Fruit fly (Drosophila melanogaster) whole organism, embryonic: ENCODE data around the gene Fatp1.

Source experiments
- Adf1 ChIP-seq: fragments of 200-800 bp; sonication (Bioruptor generic); IDR thresholded peaks from 2 replicates; pipeline ENCODE4 v1.3.6; 2022; ENCODE audit warnings: missing biosample characterization, missing genetic modification characterization
- Aef1 ChIP-seq: fragments of 200-800 bp; sonication (Bioruptor generic); IDR thresholded peaks from 3 replicates; pipeline ENCODE4 v1.3.6; 2022; ENCODE audit warnings: missing biosample characterization, missing genetic modification characterization
- C15 ChIP-seq: fragments of 200-800 bp; sonication (Bioruptor generic); IDR thresholded peaks from 3 replicates; pipeline ENCODE4 v1.3.6; 2022; ENCODE audit warnings: missing biosample characterization, missing genetic modification characterization
- CG10979 ChIP-seq: fragments of 200-800 bp; sonication (Bioruptor generic); optimal IDR thresholded peaks from 2 replicates; lab custom pipeline; 2018; ENCODE audit warnings: missing biosample characterization, mild to moderate bottlenecking, missing genetic modification characterization, moderate library complexity
- CG13775 ChIP-seq: fragments of 200-800 bp; sonication (Bioruptor generic); optimal IDR thresholded peaks from 3 replicates; lab custom pipeline; 2017; ENCODE audit warnings: missing biosample characterization, mild to moderate bottlenecking, missing genetic modification characterization
- CG1647 ChIP-seq: fragments of 200-800 bp; sonication (Bioruptor generic); optimal IDR thresholded peaks from 3 replicates; lab custom pipeline; 2016; ENCODE audit warnings: missing biosample characterization, missing genetic modification characterization
- CG17359 ChIP-seq: fragments of 200-800 bp; sonication (Bioruptor generic); optimal IDR thresholded peaks from 3 replicates; lab custom pipeline; 2018; ENCODE audit warnings: missing biosample characterization, mild to moderate bottlenecking, missing genetic modification characterization, moderate library complexity
- CG17361 ChIP-seq: fragments of 200-800 bp; sonication (Bioruptor generic); IDR thresholded peaks from 3 replicates; pipeline ENCODE4 v1.3.6; 2022; ENCODE audit warnings: missing biosample characterization, missing genetic modification characterization
- CG17385 ChIP-seq: fragments of 200-800 bp; sonication (Bioruptor generic); optimal IDR thresholded peaks from 3 replicates; lab custom pipeline; 2018; ENCODE audit warnings: missing biosample characterization, mild to moderate bottlenecking, missing genetic modification characterization
- CG17912 ChIP-seq: fragments of 200-800 bp; sonication (Bioruptor generic); optimal IDR thresholded peaks from 2 replicates; lab custom pipeline; 2018; ENCODE audit warnings: missing biosample characterization, mild to moderate bottlenecking, missing genetic modification characterization
- CG34224 ChIP-seq: fragments of 200-800 bp; sonication (Bioruptor generic); IDR thresholded peaks from 3 replicates; pipeline ENCODE4 v1.3.6; 2022; ENCODE audit warnings: missing biosample characterization, missing genetic modification characterization; ENCODE audit not compliant: partially characterized antibody
- CG34376 ChIP-seq: fragments of 200-800 bp; sonication (Bioruptor generic); optimal IDR thresholded peaks from 2 replicates; lab custom pipeline; 2018; ENCODE audit warnings: missing biosample characterization, mild to moderate bottlenecking, missing genetic modification characterization
- CG6175 ChIP-seq: fragments of 200-800 bp; sonication (Bioruptor generic); IDR thresholded peaks from 3 replicates; pipeline ENCODE4 v1.3.6; 2022; ENCODE audit warnings: missing biosample characterization, missing genetic modification characterization
- CG6272 ChIP-seq: fragments of 200-800 bp; sonication (Bioruptor generic); IDR thresholded peaks from 2 replicates; pipeline ENCODE4 v1.3.6; 2022; ENCODE audit warnings: missing biosample characterization, missing genetic modification characterization
- CG7786 ChIP-seq: fragments of 200-800 bp; sonication (Bioruptor generic); optimal IDR thresholded peaks from 2 replicates; lab custom pipeline; 2016; ENCODE audit warnings: missing biosample characterization, missing genetic modification characterization
- CG8359 ChIP-seq: fragments of 200-800 bp; sonication (Bioruptor generic); optimal IDR thresholded peaks from 2 replicates; lab custom pipeline; 2017; ENCODE audit warnings: missing biosample characterization, mild to moderate bottlenecking, missing genetic modification characterization, borderline replicate concordance
- Gsc ChIP-seq: fragments of 200-800 bp; sonication (Bioruptor generic); IDR thresholded peaks from 2 replicates; pipeline ENCODE4 v1.3.6; 2022; ENCODE audit warnings: missing biosample characterization, missing genetic modification characterization
- HLH4C ChIP-seq: fragments of 200-800 bp; sonication (Bioruptor generic); IDR thresholded peaks from 3 replicates; pipeline ENCODE4 v1.3.6; 2022; ENCODE audit warnings: missing biosample characterization, missing genetic modification characterization; ENCODE audit not compliant: partially characterized antibody
- Hey ChIP-seq: fragments of 200-800 bp; sonication (Bioruptor generic); optimal IDR thresholded peaks from 3 replicates; lab custom pipeline; 2018; ENCODE audit warnings: missing biosample characterization, mild to moderate bottlenecking, missing genetic modification characterization
- Lpt ChIP-seq: fragments of >200 bp; optimal IDR thresholded peaks from 2 replicates; lab custom pipeline; 2018; ENCODE audit warnings: missing biosample characterization, missing genetic modification characterization
- Nf-YA ChIP-seq: fragments of 200-800 bp; sonication (Bioruptor generic); IDR thresholded peaks from 2 replicates; pipeline ENCODE4 v1.3.6; 2022; ENCODE audit warnings: missing biosample characterization, missing genetic modification characterization
- Nf-YC ChIP-seq: fragments of 200-800 bp; optimal IDR thresholded peaks from 3 replicates; lab custom pipeline; 2019; ENCODE audit warnings: missing biosample characterization, mild to moderate bottlenecking, missing genetic modification characterization, moderate library complexity
- Scr ChIP-seq: fragments of 200-800 bp; sonication (Bioruptor generic); IDR thresholded peaks from 2 replicates; pipeline ENCODE4 v1.3.6; 2022; ENCODE audit warnings: missing biosample characterization, missing genetic modification characterization; ENCODE audit not compliant: partially characterized antibody
- Sin3A ChIP-seq: fragments of >200 bp; optimal IDR thresholded peaks from 2 replicates; lab custom pipeline; 2018
- Sox100B ChIP-seq: fragments of 200-800 bp; sonication (Bioruptor generic); optimal IDR thresholded peaks from 3 replicates; lab custom pipeline; 2018; ENCODE audit warnings: missing biosample characterization, mild to moderate bottlenecking, missing genetic modification characterization
- Usf ChIP-seq: fragments of 200-800 bp; sonication (Bioruptor generic); optimal IDR thresholded peaks from 2 replicates; lab custom pipeline; 2017; ENCODE audit warnings: missing genotype, missing biosample characterization, missing genetic modification characterization
- Xrp1 ChIP-seq: fragments of 200-800 bp; sonication (Bioruptor generic); IDR thresholded peaks from 2 replicates; pipeline ENCODE4 v1.3.6; 2022; ENCODE audit warnings: missing biosample characterization, missing genetic modification characterization
- az2 ChIP-seq: fragments of 200-800 bp; sonication (Bioruptor generic); optimal IDR thresholded peaks from 3 replicates; lab custom pipeline; 2016; ENCODE audit warnings: missing biosample characterization, missing genetic modification characterization
- bowl ChIP-seq: fragments of 200-800 bp; sonication (Bioruptor generic); IDR thresholded peaks from 2 replicates; pipeline ENCODE4 v1.3.6; 2022; ENCODE audit warnings: missing biosample characterization, missing genetic modification characterization
- da ChIP-seq: fragments of 200-800 bp; sonication (Bioruptor generic); optimal IDR thresholded peaks from 2 replicates; lab custom pipeline; 2016; ENCODE audit warnings: missing biosample characterization, missing genetic modification characterization
- dan ChIP-seq: fragments of 200-800 bp; sonication (Bioruptor generic); IDR thresholded peaks from 2 replicates; pipeline ENCODE4 v1.3.6; 2022; ENCODE audit warnings: missing biosample characterization, missing genetic modification characterization
- dimm ChIP-seq: fragments of 200-800 bp; sonication (Bioruptor generic); IDR thresholded peaks from 2 replicates; pipeline ENCODE4 v1.3.6; 2022; ENCODE audit warnings: missing biosample characterization, missing genetic modification characterization
- disco-r ChIP-seq: fragments of 200-800 bp; sonication (Bioruptor generic); optimal IDR thresholded peaks from 2 replicates; lab custom pipeline; 2016; ENCODE audit warnings: missing biosample characterization, missing genetic modification characterization
- dmrt11E ChIP-seq: fragments of 200-800 bp; sonication (Bioruptor generic); optimal IDR thresholded peaks from 3 replicates; lab custom pipeline; 2018; ENCODE audit warnings: missing biosample characterization, mild to moderate bottlenecking, missing genetic modification characterization, moderate library complexity
- dmrt99B ChIP-seq: fragments of 200-800 bp; sonication (Bioruptor generic); optimal IDR thresholded peaks from 2 replicates; lab custom pipeline; 2018; ENCODE audit warnings: missing biosample characterization, mild to moderate bottlenecking, missing genetic modification characterization, moderate library complexity
- gce ChIP-seq: fragments of 200-800 bp; sonication (Bioruptor generic); IDR thresholded peaks from 3 replicates; pipeline ENCODE4 v1.3.6; 2022; ENCODE audit warnings: missing biosample characterization, missing genetic modification characterization
- gcm ChIP-seq: fragments of 200-800 bp; sonication (Bioruptor generic); optimal IDR thresholded peaks from 2 replicates; lab custom pipeline; 2019; ENCODE audit warnings: missing biosample characterization, mild to moderate bottlenecking, missing genetic modification characterization, moderate library complexity
- grn ChIP-seq: fragments of 200-800 bp; sonication (Bioruptor generic); optimal IDR thresholded peaks from 3 replicates; lab custom pipeline; 2017; ENCODE audit warnings: missing biosample characterization, missing genetic modification characterization
- hb ChIP-seq: fragments of 200-800 bp; sonication (Bioruptor generic); IDR thresholded peaks from 3 replicates; pipeline ENCODE4 v1.3.6; 2022; ENCODE audit warnings: missing biosample characterization, missing genetic modification characterization; ENCODE audit not compliant: partially characterized antibody
- jing ChIP-seq: fragments of 200-800 bp; sonication (Bioruptor generic); optimal IDR thresholded peaks from 2 replicates; lab custom pipeline; 2018; ENCODE audit warnings: missing biosample characterization, mild to moderate bottlenecking, missing genetic modification characterization
- kah ChIP-seq: fragments of 200-800 bp; sonication (Bioruptor generic); optimal IDR thresholded peaks from 2 replicates; lab custom pipeline; 2018; ENCODE audit warnings: missing biosample characterization, mild to moderate bottlenecking, missing genetic modification characterization
- kay ChIP-seq: fragments of 200-800 bp; sonication (Bioruptor generic); optimal IDR thresholded peaks from 2 replicates; lab custom pipeline; 2016; ENCODE audit warnings: missing biosample characterization, missing genetic modification characterization
- luna ChIP-seq: fragments of 200-800 bp; sonication (Bioruptor generic); optimal IDR thresholded peaks from 2 replicates; lab custom pipeline; 2016; ENCODE audit warnings: missing biosample characterization, missing genetic modification characterization
- oc ChIP-seq: fragments of 200-800 bp; sonication (Bioruptor generic); optimal IDR thresholded peaks from 2 replicates; lab custom pipeline; 2018; ENCODE audit warnings: missing biosample characterization, mild to moderate bottlenecking, missing genetic modification characterization, moderate library complexity
- pho ChIP-seq: fragments of 200-800 bp; sonication (Bioruptor generic); optimal IDR thresholded peaks from 2 replicates; lab custom pipeline; 2016; ENCODE audit warnings: missing biosample characterization, missing genetic modification characterization
- slou ChIP-seq: fragments of 200-800 bp; sonication (Bioruptor generic); optimal IDR thresholded peaks from 3 replicates; lab custom pipeline; 2016; ENCODE audit warnings: missing biosample characterization, missing genetic modification characterization
- ssp ChIP-seq: fragments of 200-800 bp; sonication (Bioruptor generic); IDR thresholded peaks from 2 replicates; pipeline ENCODE4 v1.3.6; 2022; ENCODE audit warnings: missing biosample characterization, missing genetic modification characterization
- tna ChIP-seq: fragments of 200-800 bp; sonication (Bioruptor generic); IDR thresholded peaks from 2 replicates; pipeline ENCODE4 v1.3.6; 2022; ENCODE audit warnings: missing biosample characterization, missing genetic modification characterization; ENCODE audit not compliant: partially characterized antibody
- trem ChIP-seq: fragments of 200-800 bp; optimal IDR thresholded peaks from 3 replicates; lab custom pipeline; 2019; ENCODE audit warnings: missing biosample characterization, mild to moderate bottlenecking, missing genetic modification characterization, moderate library complexity
- unc-4 ChIP-seq: fragments of 200-800 bp; sonication (Bioruptor generic); IDR thresholded peaks from 2 replicates; pipeline ENCODE4 v1.3.6; 2022; ENCODE audit warnings: missing biosample characterization, missing genetic modification characterization; ENCODE audit not compliant: partially characterized antibody

The Fatp1 gene

dm6 chr2L:10526953-10527584, 10.1 kb upstream of the Fatp1 start, which contains the start of gene Lip4 (continued):
- TF ChIP-seq luna (GFP tag; lab: Kevin White, UChicago) (no peak), CG17912 (GFP tag; lab: Kevin White, UChicago) (no peak), dmrt11E (tag; lab: Kevin White, UChicago) (peak; percentile 73), Lpt (GFP tag; lab: Kevin White, UChicago) (no peak), trem (peak; percentile 44), CG10979 (tag; lab: Kevin White, UChicago) (peak; percentile 74), disco-r (GFP tag; lab: Kevin White, UChicago) (no peak), CG6272 (GFP tag; lab: Robert Waterston, UW) (peak; percentile 38; the same call in 1 of the 2 replicates), dimm (GFP tag; lab: Robert Waterston, UW) (0 out of 2 replicates have a peak, but pooled peaks have one; percentile 38), az2 (GFP tag; lab: Kevin White, UChicago) (peak; percentile 69), CG34376 (GFP tag; lab: Kevin White, UChicago) (no peak), Gsc (GFP tag; lab: Robert Waterston, UW) (no peak), Sox100B (GFP tag; lab: Kevin White, UChicago) (peak; percentile 73), Nf-YA (GFP tag; lab: Robert Waterston, UW) (peak; percentile 35; the same call in 1 of the 2 replicates), grn (GFP tag; lab: Kevin White, UChicago) (no peak), CG7786 (no peak), Adf1 (GFP tag; lab: Robert Waterston, UW) (no peak), bowl (GFP tag; lab: Robert Waterston, UW) (0 out of 2 replicates have a peak, but pooled peaks have one; percentile 7), kah (GFP tag; lab: Kevin White, UChicago) (peak; percentile 28), CG13775 (peak; percentile 58), hb (GFP tag; lab: Robert Waterston, UW) (no peak), Usf (no peak), CG17361 (GFP tag; lab: Robert Waterston, UW) (peak; percentile 80), kay (GFP tag; lab: Kevin White, UChicago) (no peak), Aef1 (peak; percentile 51), gcm (peak; percentile 65), Sin3A (lab: Kevin White, UChicago) (no peak), Xrp1 (GFP tag; lab: Robert Waterston, UW) (peak; percentile 84), pho (GFP tag; lab: Kevin White, UChicago) (peak; percentile 34), dan (GFP tag; lab: Robert Waterston, UW) (no peak), dmrt99B (peak; percentile 84), C15 (GFP tag; lab: Robert Waterston, UW) (0 out of 3 replicates have a peak, but pooled peaks have one; percentile 52), Hey (tag; lab: Kevin White, UChicago) (no peak), Scr (no peak), oc (tag; lab: Kevin White, UChicago) (peak; percentile 57), CG17359 (peak; percentile 71), tna (GFP tag; lab: Robert Waterston, UW) (no peak), Nf-YC (tag; lab: Kevin White, UChicago) (peak; percentile 57), CG6175 (GFP tag; lab: Robert Waterston, UW) (no peak; the same call in 2 of the 3 replicates), unc-4 (GFP tag; lab: Robert Waterston, UW) (no peak), ssp (peak; percentile 57; the same call in 1 of the 2 replicates), jing (GFP tag; lab: Kevin White, UChicago) (peak; percentile 24), slou (peak; percentile 67), CG17385 (GFP tag; lab: Kevin White, UChicago) (peak; percentile 70), CG34224 (GFP tag; lab: Robert Waterston, UW) (no peak), CG1647 (GFP tag; lab: Kevin White, UChicago) (peak; percentile 41), da (no peak), HLH4C (no peak), gce (GFP tag; lab: Robert Waterston, UW) (peak; percentile 38; the same call in 1 of the 3 replicates), CG8359 (GFP tag; lab: Kevin White, UChicago) (peak; percentile 28)
